Worm (Caenorhabditis elegans): Measurements from ENCODE around the gene C28H8.3.

- no peak for TF ChIP-seq dve-1 (tag; optimal IDR thresholded peaks at IDR 0.05; ENCODE audit: insufficient read depth)
- TF ChIP-seq ZK546.5 (tag; optimal IDR thresholded peaks at IDR 0.05) = no peak
- no peak for TF ChIP-seq daf-19 (GFP tag; conservative IDR thresholded peaks at IDR 0.05)
- no peak for TF ChIP-seq F49E8.2 (tag; optimal IDR thresholded peaks at IDR 0.05; ENCODE audit: borderline replicate concordance)
- no peak for TF ChIP-seq tag-97 (GFP tag; IDR thresholded peaks at IDR 0.05)
- no peak for TF ChIP-seq spr-1 (tag; optimal IDR thresholded peaks at IDR 0.05)
- TF ChIP-seq T20F7.1 (GFP tag; optimal IDR thresholded peaks at IDR 0.05) = no peak
- peak; percentile 15 for TF ChIP-seq hlh-11 (tag; optimal IDR thresholded peaks at IDR 0.05)
- TF ChIP-seq pqm-1 (tag; optimal IDR thresholded peaks at IDR 0.05) = no peak
- TF ChIP-seq nhr-10 (tag; optimal IDR thresholded peaks at IDR 0.05) = no peak
- TF ChIP-seq nhr-28 (tag; optimal IDR thresholded peaks at IDR 0.05) = no peak
These were observed 23.0 kb downstream of the C28H8.3 start, which contains the start of gene EGAP1.5 for ce11 chrIII:5931433-5931994.

Data from whole organism, L4 larva.